Worm (Caenorhabditis elegans) whole organism, early embryonic: Measurements from ENCODE around the gene F20D6.1.

Experiments
- F13C5.2 ChIP-seq: sonication (generic microtip); optimal IDR thresholded peaks from 2 replicates; lab custom pipeline; 2017; ENCODE audit warnings: mild to moderate bottlenecking, missing genetic modification characterization, inconsistent platforms, missing compliant biosample characterization
- ama-1 ChIP-seq: fragments of 150-350 bp; optimal IDR thresholded peaks from 2 replicates; lab custom pipeline; 2014
- flt-1 ChIP-seq: fragments of 200-800 bp; sonication (Bioruptor generic); IDR thresholded peaks from 2 replicates; pipeline ENCODE4 v1.3.6; 2022; ENCODE audit warnings: missing genetic modification characterization, missing compliant biosample characterization
- hmbx-1 ChIP-seq: sonication (generic microtip); optimal IDR thresholded peaks from 2 replicates; lab custom pipeline; 2016; ENCODE audit warnings: mild to moderate bottlenecking, missing genetic modification characterization, missing compliant biosample characterization
- hmg-4 ChIP-seq: fragments of 200-800 bp; sonication (Bioruptor generic); optimal IDR thresholded peaks from 2 replicates; lab custom pipeline; 2018; ENCODE audit warnings: mild to moderate bottlenecking, missing genetic modification characterization, missing compliant biosample characterization
- hnd-1 ChIP-seq: sonication (generic microtip); optimal IDR thresholded peaks from 2 replicates; lab custom pipeline; 2016; ENCODE audit warnings: missing genetic modification characterization, missing compliant biosample characterization

DNA sequence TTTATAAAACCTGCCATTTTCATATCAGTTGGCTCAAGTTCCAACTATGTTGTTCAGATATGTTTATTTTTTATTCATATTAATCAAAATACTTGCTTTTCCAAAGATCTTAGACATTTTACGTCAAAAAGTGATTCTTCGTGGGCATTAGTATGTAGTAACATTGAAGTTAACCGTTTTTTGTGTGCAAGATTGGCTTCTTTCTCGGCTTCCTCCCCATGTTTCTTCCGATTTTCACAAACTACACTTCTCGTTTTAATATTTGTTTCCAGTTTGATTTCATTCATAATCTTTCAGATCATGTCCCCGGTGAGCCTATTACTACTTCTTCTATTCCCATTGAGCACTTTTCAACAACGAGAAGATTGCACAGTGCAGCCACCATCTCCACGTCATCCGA is 33.1 kb upstream of the F20D6.1 start, which contains the start of gene sul-2:
- no peak for TF ChIP-seq hnd-1
- no peak for TF ChIP-seq flt-1 (GFP tag; lab: Robert Waterston, UW)
- TF ChIP-seq ama-1 (lab: Kevin White, UChicago): no peak
- TF ChIP-seq hmbx-1 (tag; lab: Kevin White, UChicago): no peak
- no peak for TF ChIP-seq hmg-4 (GFP tag; lab: Kevin White, UChicago)
- no peak for TF ChIP-seq F13C5.2
